Fruit fly (Drosophila melanogaster): ENCODE results near the gene CG46504.
"Not testable (repeated sequence)": the region's sequence is repeated elsewhere in the genome, so short reads cannot be mapped to it uniquely, and the experiment has no call there.

DNA sequence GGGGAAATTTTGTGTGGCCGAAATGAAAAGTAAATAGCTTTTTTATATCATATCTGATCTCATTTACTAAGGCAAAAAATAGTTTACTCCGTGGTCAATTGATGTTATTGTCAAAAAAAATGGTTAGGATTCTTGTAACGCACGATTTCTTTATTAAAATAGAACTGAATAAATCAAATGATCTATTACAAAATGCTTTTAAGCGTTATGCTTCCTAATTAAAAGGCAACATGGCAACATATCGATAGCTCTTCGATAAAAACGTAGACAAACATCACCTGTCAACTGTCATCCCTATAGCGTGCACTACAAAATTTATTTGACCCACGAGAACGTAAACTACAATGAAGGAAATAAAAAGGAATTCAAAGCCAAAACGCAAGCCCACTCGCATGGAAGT lies 29.6 kb downstream of the CG46504 start, which contains the start of gene CG46510:
- not testable (repeated sequence) for TF ChIP-seq psq, Myc, h, Sin3A, ttk (optimal IDR thresholded peaks at IDR 0.05)
